Worm (Caenorhabditis elegans) whole organism, L4/young adult: ENCODE results near the gene ZK994.6.

Experiments
- W03F9.2 ChIP-seq: fragments of 150-350 bp; optimal IDR thresholded peaks from 2 replicates; lab custom pipeline; 2014; ENCODE audit warnings: missing biosample characterization, missing genetic modification characterization
- dao-5 ChIP-seq: sonication (generic microtip); optimal IDR thresholded peaks from 2 replicates; lab custom pipeline; 2016; ENCODE audit warnings: missing genotype, missing genetic modification characterization, moderate library complexity, missing compliant biosample characterization
- him-1 ChIP-seq: sonication (generic microtip); optimal IDR thresholded peaks from 2 replicates; lab custom pipeline; 2016; ENCODE audit warnings: missing genotype, missing genetic modification reagents, missing genetic modification characterization, missing compliant biosample characterization

ce11 chrV:8460306-8460705, 46.9 kb downstream of the ZK994.6 start, which contains the start of gene T23B12.6:
- no peak for TF ChIP-seq him-1
- TF ChIP-seq W03F9.2 (tag; lab: Kevin White, UChicago) = no peak
- no peak for TF ChIP-seq dao-5 (tag; lab: Kevin White, UChicago)
